Worm (Caenorhabditis elegans) whole organism, midembryonic: ENCODE data around the gene ubc-26.

Experiments
- T22C8.4 ChIP-seq: fragments of 200-800 bp; sonication (Bioruptor generic); IDR thresholded peaks from 2 replicates; pipeline ENCODE4 v1.3.6; 2022; ENCODE audit warnings: missing genetic modification characterization, missing compliant biosample characterization
- cog-1 ChIP-seq: sonication (generic microtip); optimal IDR thresholded peaks from 2 replicates; lab custom pipeline; 2016; ENCODE audit warnings: missing genetic modification characterization, missing compliant biosample characterization
- flt-1 ChIP-seq: fragments of 200-800 bp; sonication (Bioruptor generic); IDR thresholded peaks from 2 replicates; pipeline ENCODE4 v1.3.6; 2022; ENCODE audit warnings: missing genetic modification characterization, missing compliant biosample characterization
- klf-2 ChIP-seq: fragments of 200-800 bp; sonication (Bioruptor generic); conservative IDR thresholded peaks from 2 replicates; pipeline ENCODE4 v1.3.6; 2022; ENCODE audit warnings: missing genetic modification reagents, missing genetic modification characterization, missing compliant biosample characterization
- med-1 ChIP-seq: sonication (generic microtip); optimal IDR thresholded peaks from 2 replicates; lab custom pipeline; 2017; ENCODE audit warnings: missing genetic modification characterization, mild to moderate bottlenecking, missing compliant biosample characterization, antibody characterized with exemption, missing genetic modification reagents; ENCODE audit not compliant: insufficient read depth
- ref-1 ChIP-seq: fragments of 200-800 bp; sonication (Bioruptor generic); conservative IDR thresholded peaks from 2 replicates; pipeline ENCODE4 v1.3.6; 2022; ENCODE audit warnings: missing genetic modification reagents, missing genetic modification characterization, missing compliant biosample characterization
- tab-1 ChIP-seq: fragments of 200-800 bp; sonication (Bioruptor generic); IDR thresholded peaks from 2 replicates; pipeline ENCODE4 v1.3.6; 2022; ENCODE audit warnings: missing genetic modification characterization, missing compliant biosample characterization
- ztf-23 ChIP-seq: fragments of 200-800 bp; sonication (Bioruptor generic); IDR thresholded peaks from 2 replicates; pipeline ENCODE4 v1.3.6; 2022; ENCODE audit warnings: missing genetic modification reagents, missing genetic modification characterization, missing compliant biosample characterization
- ztf-29 ChIP-seq: fragments of 200-800 bp; sonication (Bioruptor generic); IDR thresholded peaks from 2 replicates; pipeline ENCODE4 v1.3.6; 2022; ENCODE audit warnings: missing genetic modification reagents, missing genetic modification characterization, missing compliant biosample characterization

The ubc-26 gene

ce11 chrII:2852493-2852892 lies 47.7 kb downstream of the ubc-26 start, which contains the start of gene ptc-3:
Gene ptc-3 (minus strand): TSS chrII:2852593.
- TF ChIP-seq ztf-29 (GFP tag; lab: Robert Waterston, UW) (no peak), ztf-23 (no peak), ref-1 (GFP tag; lab: Robert Waterston, UW) (no peak), flt-1 (GFP tag; lab: Robert Waterston, UW) (no peak), klf-2 (GFP tag; lab: Robert Waterston, UW) (no peak), tab-1 (GFP tag; lab: Robert Waterston, UW) (no peak), med-1 (GFP tag; lab: Kevin White, UChicago) (no peak), T22C8.4 (GFP tag; lab: Robert Waterston, UW) (no peak), cog-1 (no peak)

- TF ChIP-seq med-1 (GFP tag; lab: Kevin White, UChicago) = no peak
- TF ChIP-seq T22C8.4 (GFP tag; lab: Robert Waterston, UW) = no peak
- no peak for TF ChIP-seq ztf-29 (GFP tag; lab: Robert Waterston, UW)
- TF ChIP-seq cog-1 = no peak
- no peak for TF ChIP-seq ztf-23
Measured at ce11 chrII:2846552-2846951, 53.6 kb downstream of the ubc-26 start.

- TF ChIP-seq ztf-29 (GFP tag; lab: Robert Waterston, UW) (no peak), tab-1 (GFP tag; lab: Robert Waterston, UW) (0 out of 2 replicates have a peak, but pooled peaks have one; percentile 13)
Measured at ce11 chrII:2845674-2846073, 54.5 kb downstream of the ubc-26 start.
